Fruit fly (Drosophila melanogaster) Kc167 (cell line): ENCODE measurements around the gene FIG4.

Source experiments
- Myc ChIP-seq: fragments of >200 bp; optimal IDR thresholded peaks from 2 replicates; lab custom pipeline; 2017; ENCODE audit warnings: missing external identifiers
- psq ChIP-seq: fragments of >200 bp; optimal IDR thresholded peaks from 2 replicates; lab custom pipeline; 2017; ENCODE audit warnings: missing external identifiers

dm6 chr2L:4459543-4459942 is 5.4 kb upstream of the FIG4 start, which contains the start of the genes mRpL27 and CG15435:
- TF ChIP-seq Myc, result no peak
- no peak for TF ChIP-seq psq (lab: Kevin White, UChicago)
